Fruit fly (Drosophila melanogaster) whole organism, embryonic: Measurements from ENCODE around the gene sna.

ENCODE experiments used
- Bdp1 ChIP-seq: fragments of 200-800 bp; sonication (Bioruptor generic); optimal IDR thresholded peaks from 3 replicates; lab custom pipeline; 2016; ENCODE audit warnings: missing biosample characterization, missing genetic modification characterization
- CG10979 ChIP-seq: fragments of 200-800 bp; sonication (Bioruptor generic); optimal IDR thresholded peaks from 2 replicates; lab custom pipeline; 2018; ENCODE audit warnings: missing biosample characterization, mild to moderate bottlenecking, missing genetic modification characterization, moderate library complexity
- CG11093 ChIP-seq: fragments of 200-800 bp; sonication (Bioruptor generic); IDR thresholded peaks from 3 replicates; pipeline ENCODE4 v1.3.6; 2022; ENCODE audit warnings: missing biosample characterization, missing genetic modification characterization
- CG15269 ChIP-seq: fragments of 200-800 bp; sonication (Bioruptor generic); optimal IDR thresholded peaks from 2 replicates; lab custom pipeline; 2018; ENCODE audit warnings: missing biosample characterization, mild to moderate bottlenecking, missing genetic modification characterization, moderate library complexity
- CG15601 ChIP-seq: fragments of 200-800 bp; sonication (Bioruptor generic); optimal IDR thresholded peaks from 3 replicates; lab custom pipeline; 2019; ENCODE audit warnings: missing biosample characterization, mild to moderate bottlenecking, missing genetic modification characterization, moderate library complexity
- CG18262 ChIP-seq: fragments of 200-800 bp; optimal IDR thresholded peaks from 3 replicates; lab custom pipeline; 2019; ENCODE audit warnings: missing biosample characterization, mild to moderate bottlenecking, missing genetic modification characterization, moderate library complexity
- CG1832 ChIP-seq: fragments of 200-800 bp; sonication (Bioruptor generic); optimal IDR thresholded peaks from 2 replicates; lab custom pipeline; 2017; ENCODE audit warnings: missing biosample characterization, mild to moderate bottlenecking, missing genetic modification characterization, inconsistent platforms
- CG31224 ChIP-seq: fragments of 200-800 bp; sonication (Bioruptor generic); IDR thresholded peaks from 2 replicates; pipeline ENCODE4 v1.3.6; 2022; ENCODE audit warnings: missing biosample characterization, missing genetic modification characterization
- CG32767 ChIP-seq: fragments of 200-800 bp; sonication (Bioruptor generic); IDR thresholded peaks from 2 replicates; pipeline ENCODE4 v1.3.6; 2022; ENCODE audit warnings: missing biosample characterization, missing genetic modification characterization
- CG3847 ChIP-seq: fragments of 200-800 bp; sonication (Bioruptor generic); IDR thresholded peaks from 2 replicates; pipeline ENCODE4 v1.3.6; 2022; ENCODE audit warnings: missing biosample characterization, missing genetic modification characterization
- CG42726 ChIP-seq: fragments of 200-800 bp; sonication (Bioruptor generic); IDR thresholded peaks from 2 replicates; pipeline ENCODE4 v1.3.6; 2022; ENCODE audit warnings: missing biosample characterization, missing genetic modification characterization; ENCODE audit not compliant: partially characterized antibody
- CG4424 ChIP-seq: fragments of 200-800 bp; sonication (Bioruptor generic); optimal IDR thresholded peaks from 3 replicates; lab custom pipeline; 2016; ENCODE audit warnings: missing biosample characterization, missing genetic modification characterization
- CG4820 ChIP-seq: fragments of 200-800 bp; sonication (Bioruptor generic); optimal IDR thresholded peaks from 3 replicates; lab custom pipeline; 2016; ENCODE audit warnings: missing biosample characterization, missing genetic modification characterization
- CG4854 ChIP-seq: fragments of 200-800 bp; sonication (Bioruptor generic); optimal IDR thresholded peaks from 2 replicates; lab custom pipeline; 2016; ENCODE audit warnings: missing biosample characterization, missing genetic modification characterization, inconsistent platforms
- CG6791 ChIP-seq: fragments of 200-800 bp; sonication (Bioruptor generic); IDR thresholded peaks from 3 replicates; pipeline ENCODE4 v1.3.6; 2022; ENCODE audit warnings: missing biosample characterization, missing genetic modification characterization; ENCODE audit not compliant: partially characterized antibody
- CG7271 ChIP-seq: fragments of 200-800 bp; sonication (Bioruptor generic); optimal IDR thresholded peaks from 2 replicates; lab custom pipeline; 2018; ENCODE audit warnings: missing biosample characterization, mild to moderate bottlenecking, missing genetic modification characterization, moderate library complexity
- CG7556 ChIP-seq: fragments of 200-800 bp; sonication (Bioruptor generic); optimal IDR thresholded peaks from 2 replicates; lab custom pipeline; 2017; ENCODE audit warnings: missing biosample characterization, mild to moderate bottlenecking, missing genetic modification characterization
- CG7963 ChIP-seq: fragments of 200-800 bp; sonication (Bioruptor generic); IDR thresholded peaks from 3 replicates; pipeline ENCODE4 v1.3.6; 2022; ENCODE audit warnings: missing biosample characterization, missing genetic modification characterization; ENCODE audit not compliant: partially characterized antibody
- CG9817 ChIP-seq: fragments of 200-800 bp; sonication (Bioruptor generic); optimal IDR thresholded peaks from 2 replicates; lab custom pipeline; 2018; ENCODE audit warnings: missing biosample characterization, mild to moderate bottlenecking, missing genetic modification characterization, moderate library complexity
- Chrac-16 ChIP-seq: fragments of 200-800 bp; sonication (Bioruptor generic); optimal IDR thresholded peaks from 3 replicates; lab custom pipeline; 2016; ENCODE audit warnings: missing biosample characterization, missing genetic modification characterization
- CoRest ChIP-seq: fragments of 200-800 bp; sonication (Bioruptor generic); optimal IDR thresholded peaks from 3 replicates; lab custom pipeline; 2018; ENCODE audit warnings: missing biosample characterization, mild to moderate bottlenecking, missing genetic modification characterization, moderate library complexity
- Deaf1 ChIP-seq: fragments of 200-800 bp; optimal IDR thresholded peaks from 3 replicates; lab custom pipeline; 2019; ENCODE audit warnings: missing biosample characterization, mild to moderate bottlenecking, missing genetic modification characterization, moderate library complexity
- Drgx ChIP-seq: fragments of 200-800 bp; sonication (Bioruptor generic); IDR thresholded peaks from 2 replicates; pipeline ENCODE4 v1.3.6; 2022; ENCODE audit warnings: missing biosample characterization, missing genetic modification characterization
- Fer1 ChIP-seq: fragments of 200-800 bp; sonication (Bioruptor generic); optimal IDR thresholded peaks from 2 replicates; lab custom pipeline; 2017; ENCODE audit warnings: missing biosample characterization, mild to moderate bottlenecking, missing genetic modification characterization
- Nf-YC ChIP-seq: fragments of 200-800 bp; optimal IDR thresholded peaks from 3 replicates; lab custom pipeline; 2019; ENCODE audit warnings: missing biosample characterization, mild to moderate bottlenecking, missing genetic modification characterization, moderate library complexity
- Ravus ChIP-seq: fragments of 200-800 bp; sonication (Bioruptor generic); IDR thresholded peaks from 2 replicates; pipeline ENCODE4 v1.3.6; 2022; ENCODE audit warnings: missing biosample characterization, missing genetic modification characterization
- Scr ChIP-seq: fragments of 200-800 bp; sonication (Bioruptor generic); IDR thresholded peaks from 2 replicates; pipeline ENCODE4 v1.3.6; 2022; ENCODE audit warnings: missing biosample characterization, missing genetic modification characterization; ENCODE audit not compliant: partially characterized antibody
- Xrp1 ChIP-seq: fragments of 200-800 bp; sonication (Bioruptor generic); IDR thresholded peaks from 2 replicates; pipeline ENCODE4 v1.3.6; 2022; ENCODE audit warnings: missing biosample characterization, missing genetic modification characterization
- abd-A ChIP-seq: fragments of 200-800 bp; sonication (Bioruptor generic); optimal IDR thresholded peaks from 3 replicates; lab custom pipeline; 2019; ENCODE audit warnings: missing biosample characterization, mild to moderate bottlenecking, missing genetic modification characterization, moderate library complexity
- bcd ChIP-seq: fragments of 200-800 bp; sonication (Bioruptor generic); optimal IDR thresholded peaks from 2 replicates; lab custom pipeline; 2017; ENCODE audit warnings: missing biosample characterization, mild to moderate bottlenecking, missing genetic modification characterization
- croc ChIP-seq: fragments of 200-800 bp; sonication (Bioruptor generic); conservative IDR thresholded peaks from 3 replicates; pipeline ENCODE4 v1.3.6; 2022; ENCODE audit warnings: missing biosample characterization, missing genetic modification characterization
- ewg ChIP-seq: fragments of 200-800 bp; sonication (Bioruptor generic); optimal IDR thresholded peaks from 3 replicates; lab custom pipeline; 2017; ENCODE audit warnings: mild to moderate bottlenecking, missing biosample characterization, missing genetic modification reagents, missing genetic modification characterization
- ftz-f1 ChIP-seq: fragments of 200-800 bp; sonication (Bioruptor generic); optimal IDR thresholded peaks from 2 replicates; lab custom pipeline; 2016; ENCODE audit warnings: missing biosample characterization, missing genetic modification characterization
- gem ChIP-seq: fragments of 200-800 bp; sonication (Bioruptor generic); optimal IDR thresholded peaks from 2 replicates; lab custom pipeline; 2019; ENCODE audit warnings: missing biosample characterization, mild to moderate bottlenecking, missing genetic modification characterization, moderate library complexity
- gsb-n ChIP-seq: fragments of 200-800 bp; sonication (Bioruptor generic); optimal IDR thresholded peaks from 3 replicates; lab custom pipeline; 2018; ENCODE audit warnings: missing biosample characterization, mild to moderate bottlenecking, missing genetic modification characterization
- jing ChIP-seq: fragments of 200-800 bp; sonication (Bioruptor generic); optimal IDR thresholded peaks from 2 replicates; lab custom pipeline; 2018; ENCODE audit warnings: missing biosample characterization, mild to moderate bottlenecking, missing genetic modification characterization
- kah ChIP-seq: fragments of 200-800 bp; sonication (Bioruptor generic); optimal IDR thresholded peaks from 2 replicates; lab custom pipeline; 2018; ENCODE audit warnings: missing biosample characterization, mild to moderate bottlenecking, missing genetic modification characterization
- lola ChIP-seq, 3 experiments: fragments of >200 bp in 2 of 3; fragments of 200-800 bp in 1 of 3; sonication (Bioruptor generic) in 1 of 3; optimal IDR thresholded peaks; 2 replicates each; lab custom pipeline; 2017 to 2019; ENCODE audit warnings: missing biosample characterization in 3 of 3, missing genetic modification characterization in 3 of 3, mild to moderate bottlenecking in 1 of 3, moderate library complexity in 1 of 3
- nau ChIP-seq: fragments of 200-800 bp; sonication (Bioruptor generic); optimal IDR thresholded peaks from 3 replicates; lab custom pipeline; 2017; ENCODE audit warnings: missing biosample characterization, mild to moderate bottlenecking, missing genetic modification characterization, missing genetic modification reagents
- onecut ChIP-seq: fragments of 200-800 bp; sonication (Bioruptor generic); IDR thresholded peaks from 2 replicates; pipeline ENCODE4 v1.3.6; 2022; ENCODE audit warnings: missing biosample characterization, missing genetic modification characterization
- pb ChIP-seq: fragments of 200-800 bp; sonication (Bioruptor generic); optimal IDR thresholded peaks from 3 replicates; lab custom pipeline; 2016; ENCODE audit warnings: missing biosample characterization, missing genetic modification characterization
- prd ChIP-seq, 3 experiments: fragments of >200 bp in 2 of 3; fragments of 200-800 bp in 1 of 3; sonication (Bioruptor generic) in 1 of 3; optimal IDR thresholded peaks in 2 of 3; IDR thresholded peaks in 1 of 3; 2 replicates in 2 of 3; 3 replicates in 1 of 3; pipeline versions ENCODE4 v1.3.6 to Lab custom; 2017 to 2022; ENCODE audit warnings: missing biosample characterization in 1 of 3, missing genetic modification characterization in 1 of 3
- pros ChIP-seq: fragments of 200-800 bp; sonication (Bioruptor generic); optimal IDR thresholded peaks from 3 replicates; lab custom pipeline; 2019; ENCODE audit warnings: missing biosample characterization, mild to moderate bottlenecking, missing genetic modification characterization, moderate library complexity
- sd ChIP-seq: fragments of 200-800 bp; sonication (Bioruptor generic); optimal IDR thresholded peaks from 3 replicates; lab custom pipeline; 2018; ENCODE audit warnings: missing biosample characterization, mild to moderate bottlenecking, missing genetic modification characterization, moderate library complexity
- sens ChIP-seq: fragments of 200-800 bp; sonication (Bioruptor generic); peaks from one replicate; lab custom pipeline; 2016; ENCODE audit warnings: missing biosample characterization, missing genetic modification characterization
- seq ChIP-seq: fragments of 200-800 bp; sonication (Bioruptor generic); IDR thresholded peaks from 2 replicates; pipeline ENCODE4 v1.3.6; 2022; ENCODE audit warnings: missing biosample characterization, missing genetic modification characterization
- tin ChIP-seq: fragments of 200-800 bp; sonication (Bioruptor generic); optimal IDR thresholded peaks from 3 replicates; lab custom pipeline; 2016; ENCODE audit warnings: missing biosample characterization, missing genetic modification characterization

The sna gene

DNA sequence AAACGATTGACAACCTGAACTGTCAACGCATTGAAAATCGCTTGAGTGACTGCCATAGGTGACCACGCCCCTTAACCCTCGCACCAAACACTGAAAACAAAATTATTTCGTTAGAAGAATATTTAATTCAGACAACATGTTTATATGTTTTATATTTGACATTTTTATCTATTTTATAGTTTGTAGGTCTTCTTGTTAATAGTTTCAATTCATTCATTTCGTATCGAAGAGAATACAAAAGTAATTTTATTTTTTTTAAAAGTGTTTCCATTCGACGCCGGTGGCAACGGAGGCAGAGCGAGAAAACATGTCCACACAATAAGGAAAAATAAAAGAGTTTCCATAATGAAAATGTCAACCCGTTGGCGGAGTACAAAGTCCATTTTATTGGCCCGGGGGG, 18.2 kb upstream of the sna start (continued):
- TF ChIP-seq jing (GFP tag; lab: Kevin White, UChicago) (no peak), Nf-YC (tag; lab: Kevin White, UChicago) (no peak), CG32767 (GFP tag; lab: Robert Waterston, UW) (no peak), prd (optimal IDR thresholded peaks at IDR 0.05; lab: Kevin White, UChicago) (no peak), prd (GFP tag; IDR thresholded peaks at IDR 0.05; lab: Robert Waterston, UW) (peak; percentile 30; the same call in 1 of the 3 replicates), CG10979 (peak; percentile 21), CG15601 (tag; lab: Kevin White, UChicago) (no peak), Drgx (GFP tag; lab: Robert Waterston, UW) (0 out of 2 replicates have a peak, but pooled peaks have one; percentile 34), CG18262 (tag; lab: Kevin White, UChicago) (peak; percentile 28), gsb-n (no peak), gem (tag; lab: Kevin White, UChicago) (peak; percentile 29), CG9817 (no peak), Chrac-16 (GFP tag; lab: Kevin White, UChicago) (no peak), croc (GFP tag; lab: Robert Waterston, UW) (no peak), lola (GFP tag; optimal IDR thresholded peaks at IDR 0.05; lab: Kevin White, UChicago) (peak in 1 of 3 experiments; percentile 1), CG7556 (no peak), tin (GFP tag; lab: Kevin White, UChicago) (no peak), kah (GFP tag; lab: Kevin White, UChicago) (no peak), Xrp1 (GFP tag; lab: Robert Waterston, UW) (0 out of 2 replicates have a peak, but pooled peaks have one; percentile 18), CoRest (tag; lab: Kevin White, UChicago) (no peak), CG4424 (peak; percentile 3), sens (GFP tag; lab: Kevin White, UChicago) (peak; percentile 58), nau (no peak)

DNA sequence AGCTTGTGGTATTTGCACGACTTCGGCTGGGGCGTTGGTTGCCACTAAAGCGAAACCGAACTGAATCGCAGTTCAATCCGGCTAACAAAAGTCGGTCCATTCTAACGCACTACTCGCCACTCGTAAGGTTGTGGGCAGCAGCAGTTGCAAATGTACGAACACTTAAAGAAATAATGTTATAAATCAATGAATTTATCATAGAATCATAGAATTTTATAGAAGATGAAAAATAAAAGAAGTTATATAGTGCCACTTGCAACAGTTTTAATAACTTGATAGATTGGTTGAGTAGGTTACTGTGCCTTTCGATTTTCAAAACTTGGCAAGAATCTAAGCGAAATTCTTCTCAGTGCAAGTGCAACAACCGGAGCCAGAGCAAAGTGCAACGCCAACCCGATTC, 15.6 kb upstream of the sna start:
- no peak for TF ChIP-seq CG4854 (GFP tag; lab: Kevin White, UChicago)
- TF ChIP-seq Drgx (GFP tag; lab: Robert Waterston, UW): peak; percentile 40; the same call in 1 of the 2 replicates

dm6 chr2L:15492159-15492541, 14.1 kb upstream of the sna start:
- peak; percentile 37; the same call in 1 of the 3 replicates for TF ChIP-seq CG6791
- TF ChIP-seq Deaf1: peak; percentile 59
- TF ChIP-seq pros: peak; percentile 94
- 0 out of 2 replicates have a peak, but pooled peaks have one; percentile 7 for TF ChIP-seq onecut
- peak; percentile 82; the same call in 1 of the 2 replicates for TF ChIP-seq seq (GFP tag; lab: Robert Waterston, UW)
- peak; percentile 89 for TF ChIP-seq ftz-f1 (GFP tag; lab: Kevin White, UChicago)
- no peak for TF ChIP-seq bcd
- peak; percentile 79 for TF ChIP-seq CG1832 (GFP tag; lab: Kevin White, UChicago)
- TF ChIP-seq CG7963 (GFP tag; lab: Robert Waterston, UW): no peak
- peak; percentile 100 for TF ChIP-seq sd (tag; lab: Kevin White, UChicago)
- no peak for TF ChIP-seq CG4820 (GFP tag; lab: Kevin White, UChicago)
- no peak for TF ChIP-seq pb (GFP tag; lab: Kevin White, UChicago)
- TF ChIP-seq ewg: peak; percentile 57
- TF ChIP-seq abd-A: peak; percentile 97
- TF ChIP-seq Fer1 (GFP tag; lab: Kevin White, UChicago): peak; percentile 44
- no peak for TF ChIP-seq CG15269
- TF ChIP-seq CG3847 (GFP tag; lab: Robert Waterston, UW): no peak
- no peak for TF ChIP-seq CG11093 (GFP tag; lab: Robert Waterston, UW)
- TF ChIP-seq CG31224 (GFP tag; lab: Robert Waterston, UW): peak; percentile 86; the same call in 1 of the 2 replicates
- TF ChIP-seq CG7271 (tag; lab: Kevin White, UChicago): peak; percentile 23
- 0 out of 2 replicates have a peak, but pooled peaks have one; percentile 47 for TF ChIP-seq CG42726
- TF ChIP-seq CG4854 (GFP tag; lab: Kevin White, UChicago): no peak
- no peak for TF ChIP-seq Ravus (GFP tag; lab: Robert Waterston, UW)
- TF ChIP-seq Scr (GFP tag; lab: Robert Waterston, UW): 0 out of 2 replicates have a peak, but pooled peaks have one; percentile 13
- TF ChIP-seq Bdp1: no peak
